Worm (Caenorhabditis elegans) whole organism, L4/young adult: ENCODE results near the gene nrsn-1.

ENCODE experiments used
- W03F9.2 ChIP-seq: fragments of 150-350 bp; optimal IDR thresholded peaks from 2 replicates; lab custom pipeline; 2014; ENCODE audit warnings: missing biosample characterization, missing genetic modification characterization
- dao-5 ChIP-seq: sonication (generic microtip); optimal IDR thresholded peaks from 2 replicates; lab custom pipeline; 2016; ENCODE audit warnings: missing genotype, missing genetic modification characterization, moderate library complexity, missing compliant biosample characterization
- him-1 ChIP-seq: sonication (generic microtip); optimal IDR thresholded peaks from 2 replicates; lab custom pipeline; 2016; ENCODE audit warnings: missing genotype, missing genetic modification reagents, missing genetic modification characterization, missing compliant biosample characterization

- TF ChIP-seq dao-5 (tag; lab: Kevin White, UChicago): no peak
- TF ChIP-seq him-1 (tag; lab: Kevin White, UChicago): no peak
- TF ChIP-seq W03F9.2: no peak
Observed at ce11 chrV:3668464-3668863, 47.3 kb downstream of the nrsn-1 start, which contains the start of gene Y39H10B.2.
